Worm (Caenorhabditis elegans): ENCODE measurements around the gene nhr-206.

- no peak for TF ChIP-seq him-1 (tag; optimal IDR thresholded peaks at IDR 0.05)
- no peak for TF ChIP-seq W03F9.2 (tag; optimal IDR thresholded peaks at IDR 0.05)
- no peak for TF ChIP-seq dao-5 (tag; optimal IDR thresholded peaks at IDR 0.05)
Measured at ce11 chrV:12085867-12086634, 5.8 kb upstream of the nhr-206 start.
